Worm (Caenorhabditis elegans) whole organism, L4 larva: Measurements from ENCODE around the gene spp-30.

ENCODE experiments used
- D1046.2 ChIP-seq: fragments of 200-800 bp; sonication (Bioruptor generic); IDR thresholded peaks from 2 replicates; pipeline ENCODE4 v1.3.6; 2022; ENCODE audit warnings: missing genetic modification characterization, missing compliant biosample characterization
- F26F4.8 ChIP-seq: fragments of 200-800 bp; sonication (Bioruptor generic); conservative IDR thresholded peaks from 2 replicates; pipeline ENCODE4 v1.3.6; 2022; ENCODE audit warnings: missing genetic modification characterization, missing compliant biosample characterization
- R02D3.7 ChIP-seq: fragments of 150-350 bp; sonication (generic microtip); optimal IDR thresholded peaks from 3 replicates; lab custom pipeline; 2014; ENCODE audit warnings: missing biosample characterization, missing genetic modification characterization
- T26A8.4 ChIP-seq: fragments of 200-800 bp; sonication (Bioruptor generic); IDR thresholded peaks from 2 replicates; pipeline ENCODE4 v1.3.6; 2022; ENCODE audit warnings: missing genetic modification characterization, missing compliant biosample characterization
- Y105C5A.15 ChIP-seq: fragments of 200-800 bp; sonication (Bioruptor generic); IDR thresholded peaks from 2 replicates; pipeline ENCODE4 v1.3.6; 2022; ENCODE audit warnings: missing genetic modification characterization, missing compliant biosample characterization
- ZK337.2 ChIP-seq: fragments of 200-800 bp; sonication (Bioruptor generic); IDR thresholded peaks from 2 replicates; pipeline ENCODE4 v1.3.6; 2022; ENCODE audit warnings: missing genetic modification reagents, missing genetic modification characterization, missing compliant biosample characterization
- aly-2 ChIP-seq: sonication (generic microtip); optimal IDR thresholded peaks from 2 replicates; lab custom pipeline; 2018; ENCODE audit warnings: missing biosample characterization, missing genetic modification characterization
- arid-1 ChIP-seq: fragments of 200-800 bp; sonication (Bioruptor generic); conservative IDR thresholded peaks from 2 replicates; pipeline ENCODE4 v1.3.6; 2022; ENCODE audit warnings: missing genetic modification reagents, missing genetic modification characterization, missing compliant biosample characterization
- ceh-20 ChIP-seq: fragments of 200-800 bp; sonication (Bioruptor generic); IDR thresholded peaks from 2 replicates; pipeline ENCODE4 v1.3.6; 2022; ENCODE audit warnings: missing genetic modification reagents, missing genetic modification characterization, missing compliant biosample characterization
- ctbp-1 ChIP-seq: fragments of 200-800 bp; sonication (Bioruptor generic); IDR thresholded peaks from 2 replicates; pipeline ENCODE4 v1.3.6; 2022; ENCODE audit warnings: missing genetic modification reagents, missing genetic modification characterization, missing compliant biosample characterization
- daf-19 ChIP-seq: fragments of 200-800 bp; sonication (Bioruptor generic); conservative IDR thresholded peaks from 2 replicates; pipeline ENCODE4 v1.3.6; 2022; ENCODE audit warnings: missing genetic modification characterization, missing compliant biosample characterization
- daf-8 ChIP-seq: fragments of 200-800 bp; sonication (Bioruptor generic); IDR thresholded peaks from 2 replicates; pipeline ENCODE4 v1.3.6; 2022; ENCODE audit warnings: missing genetic modification characterization, missing compliant biosample characterization
- dmd-6 ChIP-seq: fragments of 200-800 bp; sonication (Bioruptor generic); IDR thresholded peaks from 2 replicates; pipeline ENCODE4 v1.3.6; 2022; ENCODE audit warnings: missing genetic modification reagents, missing genetic modification characterization, missing compliant biosample characterization
- dmd-9 ChIP-seq: fragments of 200-800 bp; sonication (Bioruptor generic); IDR thresholded peaks from 2 replicates; pipeline ENCODE4 v1.3.6; 2022; ENCODE audit warnings: missing genetic modification reagents, missing genetic modification characterization, missing compliant biosample characterization
- dpl-1 ChIP-seq: fragments of 150-350 bp; optimal IDR thresholded peaks from 2 replicates; lab custom pipeline; 2014; ENCODE audit warnings: missing biosample characterization, missing genetic modification reagents, missing genetic modification characterization
- duxl-1 ChIP-seq: sonication (generic microtip); optimal IDR thresholded peaks from 2 replicates; lab custom pipeline; 2016; ENCODE audit warnings: mild to moderate bottlenecking, missing genetic modification characterization, moderate library complexity, missing compliant biosample characterization; ENCODE audit not compliant: poor library complexity
- egl-43 ChIP-seq: fragments of 200-800 bp; sonication (Bioruptor generic); IDR thresholded peaks from 2 replicates; pipeline ENCODE4 v1.3.6; 2022; ENCODE audit warnings: missing genetic modification reagents, missing genetic modification characterization, missing compliant biosample characterization
- fkh-10 ChIP-seq: fragments of 150-350 bp; optimal IDR thresholded peaks from 2 replicates; lab custom pipeline; 2014; ENCODE audit warnings: missing biosample characterization, missing genetic modification reagents, missing genetic modification characterization
- hif-1 ChIP-seq, 2 experiments: sonication (generic microtip); optimal IDR thresholded peaks; 2 replicates each; lab custom pipeline; 2016 to 2017; ENCODE audit warnings: missing compliant biosample characterization in 2 of 2, missing genetic modification characterization in 2 of 2, missing genetic modification reagents in 2 of 2, missing genotype in 2 of 2, mild to moderate bottlenecking in 1 of 2
- hlh-30 ChIP-seq: sonication (generic microtip); optimal IDR thresholded peaks from 2 replicates; lab custom pipeline; 2017; ENCODE audit warnings: antibody characterized with exemption, mild to moderate bottlenecking, missing genetic modification characterization, missing compliant biosample characterization; ENCODE audit not compliant: insufficient read depth
- hmg-1.1 ChIP-seq: fragments of 200-800 bp; sonication (Bioruptor generic); IDR thresholded peaks from 2 replicates; pipeline ENCODE4 v1.3.6; 2022; ENCODE audit warnings: missing genetic modification reagents, missing genetic modification characterization, missing compliant biosample characterization
- jun-1 ChIP-seq: fragments of 150-350 bp; optimal IDR thresholded peaks from 2 replicates; lab custom pipeline; 2014; ENCODE audit warnings: missing biosample characterization, missing genetic modification reagents, missing genetic modification characterization
- lim-7 ChIP-seq: fragments of 200-800 bp; sonication (Bioruptor generic); IDR thresholded peaks from 2 replicates; pipeline ENCODE4 v1.3.6; 2022; ENCODE audit warnings: missing genetic modification characterization, missing compliant biosample characterization
- lin-1 ChIP-seq: fragments of 200-800 bp; sonication (Bioruptor generic); IDR thresholded peaks from 2 replicates; pipeline ENCODE4 v1.3.6; 2022; ENCODE audit warnings: missing genetic modification reagents, missing genetic modification characterization, missing compliant biosample characterization
- lin-38 ChIP-seq: fragments of 200-800 bp; sonication (Bioruptor generic); IDR thresholded peaks from 2 replicates; pipeline ENCODE4 v1.3.6; 2022; ENCODE audit warnings: missing genetic modification reagents, missing genetic modification characterization, missing compliant biosample characterization
- lin-39 ChIP-seq: fragments of 150-350 bp; optimal IDR thresholded peaks from 2 replicates; lab custom pipeline; 2014; ENCODE audit warnings: missing biosample characterization, missing genetic modification reagents, missing genetic modification characterization
- lsy-2 ChIP-seq, 2 experiments: fragments of 150-350 bp in 1 of 2; sonication (generic microtip) in 1 of 2; optimal IDR thresholded peaks; 2 replicates each; lab custom pipeline; 2014 to 2017; ENCODE audit warnings: missing biosample characterization in 2 of 2, missing genetic modification characterization in 2 of 2
- madf-5 ChIP-seq, 2 experiments: fragments of 200-800 bp; sonication (Bioruptor generic); IDR thresholded peaks; 2 replicates each; pipeline ENCODE4 v1.3.6; 2022; ENCODE audit warnings: missing compliant biosample characterization in 2 of 2, missing genetic modification characterization in 2 of 2
- madf-9 ChIP-seq: fragments of 200-800 bp; sonication (Bioruptor generic); conservative IDR thresholded peaks from 2 replicates; pipeline ENCODE4 v1.3.6; 2022; ENCODE audit warnings: missing genetic modification reagents, missing genetic modification characterization, missing compliant biosample characterization
- mes-2 ChIP-seq: sonication (generic microtip); optimal IDR thresholded peaks from 2 replicates; lab custom pipeline; 2016; ENCODE audit warnings: missing genotype, mild to moderate bottlenecking, missing genetic modification characterization, missing compliant biosample characterization; ENCODE audit not compliant: poor library complexity, severe bottlenecking
- mxl-3 ChIP-seq: fragments of 200-800 bp; sonication (Bioruptor generic); optimal IDR thresholded peaks from 2 replicates; lab custom pipeline; 2018; ENCODE audit warnings: mild to moderate bottlenecking, missing genetic modification characterization, missing compliant biosample characterization
- nhr-102 ChIP-seq: sonication (generic microtip); optimal IDR thresholded peaks from 2 replicates; lab custom pipeline; 2016; ENCODE audit warnings: mild to moderate bottlenecking, missing genetic modification characterization, moderate library complexity, missing compliant biosample characterization
- nhr-25 ChIP-seq: sonication (generic microtip); optimal IDR thresholded peaks from 2 replicates; lab custom pipeline; 2017; ENCODE audit warnings: missing genetic modification characterization, mild to moderate bottlenecking, missing compliant biosample characterization, antibody characterized with exemption, moderate library complexity, borderline replicate concordance; ENCODE audit not compliant: insufficient read depth
- nhr-28 ChIP-seq: fragments of 150-350 bp; optimal IDR thresholded peaks from 2 replicates; lab custom pipeline; 2014; ENCODE audit warnings: missing biosample characterization, missing genetic modification characterization
- nhr-42 ChIP-seq: fragments of 200-800 bp; sonication (Bioruptor generic); IDR thresholded peaks from 2 replicates; pipeline ENCODE4 v1.3.6; 2022; ENCODE audit warnings: missing genetic modification characterization, missing compliant biosample characterization
- nhr-77 ChIP-seq: fragments of 150-350 bp; optimal IDR thresholded peaks from 2 replicates; lab custom pipeline; 2014; ENCODE audit warnings: missing biosample characterization, missing genetic modification characterization
- pha-4 ChIP-seq, 2 experiments: fragments of 150-350 bp in 1 of 2; fragments of 200-800 bp in 1 of 2; sonication (Bioruptor generic) in 1 of 2; IDR thresholded peaks in 1 of 2; optimal IDR thresholded peaks in 1 of 2; 2 replicates each; pipeline versions ENCODE4 v1.3.6 to Lab custom; 2014 to 2022; ENCODE audit warnings: missing genetic modification characterization in 2 of 2, missing genetic modification reagents in 2 of 2, missing biosample characterization in 1 of 2, missing compliant biosample characterization in 1 of 2
- php-3 ChIP-seq: fragments of 200-800 bp; sonication (Bioruptor generic); IDR thresholded peaks from 2 replicates; pipeline ENCODE4 v1.3.6; 2022; ENCODE audit warnings: missing genetic modification reagents, missing genetic modification characterization, missing compliant biosample characterization
- rbr-2 ChIP-seq: sonication (generic microtip); optimal IDR thresholded peaks from 2 replicates; lab custom pipeline; 2016; ENCODE audit warnings: missing genotype, missing genetic modification characterization, missing compliant biosample characterization
- sdz-12 ChIP-seq: fragments of 200-800 bp; sonication (Bioruptor generic); optimal IDR thresholded peaks from 2 replicates; lab custom pipeline; 2018; ENCODE audit warnings: mild to moderate bottlenecking, missing genetic modification characterization, missing compliant biosample characterization
- skn-1 ChIP-seq: fragments of 150-350 bp; optimal IDR thresholded peaks from 2 replicates; lab custom pipeline; 2014; ENCODE audit warnings: missing biosample characterization, missing genetic modification characterization
- spr-1 ChIP-seq: sonication (generic microtip); optimal IDR thresholded peaks from 2 replicates; lab custom pipeline; 2016; ENCODE audit warnings: mild to moderate bottlenecking, missing genetic modification characterization, missing compliant biosample characterization
- spr-3 ChIP-seq: fragments of 200-800 bp; sonication (Bioruptor generic); optimal IDR thresholded peaks from 2 replicates; lab custom pipeline; 2018; ENCODE audit warnings: mild to moderate bottlenecking, missing genetic modification characterization, missing compliant biosample characterization
- tra-1 ChIP-seq: fragments of 200-800 bp; sonication (Bioruptor generic); IDR thresholded peaks from 2 replicates; pipeline ENCODE4 v1.3.6; 2022; ENCODE audit warnings: missing genetic modification reagents, missing genetic modification characterization, missing compliant biosample characterization
- vab-7 ChIP-seq: fragments of 200-800 bp; sonication (Bioruptor generic); IDR thresholded peaks from 2 replicates; pipeline ENCODE4 v1.3.6; 2022; ENCODE audit warnings: missing genetic modification reagents, missing genetic modification characterization, missing compliant biosample characterization
- ztf-7 ChIP-seq: fragments of 150-350 bp; optimal IDR thresholded peaks from 2 replicates; lab custom pipeline; 2014; ENCODE audit warnings: missing biosample characterization, missing genetic modification characterization

Gene spp-30

ce11 chrX:11645517-11645916 is 17.0 kb upstream of the spp-30 start (continued):
- TF ChIP-seq duxl-1 (tag; lab: Kevin White, UChicago) (peak; percentile 43), skn-1 (tag; lab: Kevin White, UChicago) (no peak), spr-3 (GFP tag; lab: Kevin White, UChicago) (peak; percentile 51), php-3 (GFP tag; lab: Robert Waterston, UW) (peak; percentile 33; the same call in 1 of the 2 replicates), egl-43 (GFP tag; lab: Robert Waterston, UW) (peak; percentile 88), ztf-7 (tag; lab: Kevin White, UChicago) (no peak), lin-38 (GFP tag; lab: Robert Waterston, UW) (peak; percentile 78), dmd-6 (0 out of 2 replicates have a peak, but pooled peaks have one; percentile 38), aly-2 (tag; lab: Kevin White, UChicago) (no peak), fkh-10 (GFP tag; lab: Kevin White, UChicago) (no peak), madf-9 (GFP tag; lab: Robert Waterston, UW) (peak; percentile 62; the same call in 1 of the 2 replicates), daf-19 (GFP tag; lab: Robert Waterston, UW) (peak; percentile 44; the same call in 1 of the 2 replicates), mes-2 (tag; lab: Kevin White, UChicago) (peak; percentile 72), T26A8.4 (GFP tag; lab: Robert Waterston, UW) (peak; percentile 80), spr-1 (tag; lab: Kevin White, UChicago) (peak; percentile 3), mxl-3 (no peak), rbr-2 (tag; lab: Kevin White, UChicago) (peak; percentile 33), D1046.2 (0 out of 2 replicates have a peak, but pooled peaks have one; percentile 76), ctbp-1 (GFP tag; lab: Robert Waterston, UW) (peak; percentile 54; the same call in 1 of the 2 replicates), nhr-77 (tag; lab: Kevin White, UChicago) (no peak), F26F4.8 (GFP tag; lab: Robert Waterston, UW) (peak; percentile 61; the same call in 1 of the 2 replicates), nhr-102 (tag; lab: Kevin White, UChicago) (peak; percentile 54), lin-1 (GFP tag; lab: Robert Waterston, UW) (0 out of 2 replicates have a peak, but pooled peaks have one; percentile 45), lsy-2 (tag; optimal IDR thresholded peaks at IDR 0.05; lab: Kevin White, UChicago) (no peak), hif-1 (tag; optimal IDR thresholded peaks at IDR 0.05; lab: Kevin White, UChicago) (peak in 1 of 2 experiments; percentile 24), madf-5 (GFP tag; IDR thresholded peaks at IDR 0.05; lab: Robert Waterston, UW) (0 out of 4 replicates have a peak, but pooled peaks have one; percentile 14 to 76), pha-4 (GFP tag; IDR thresholded peaks at IDR 0.05; lab: Robert Waterston, UW) (peak; percentile 77; the same call in 1 of the 2 replicates), pha-4 (tag; optimal IDR thresholded peaks at IDR 0.05; lab: Kevin White, UChicago) (no peak), daf-8 (GFP tag; lab: Robert Waterston, UW) (0 out of 2 replicates have a peak, but pooled peaks have one; percentile 54), dpl-1 (GFP tag; lab: Kevin White, UChicago) (no peak), sdz-12 (GFP tag; lab: Kevin White, UChicago) (peak; percentile 24), jun-1 (tag; lab: Kevin White, UChicago) (no peak), Y105C5A.15 (GFP tag; lab: Robert Waterston, UW) (peak; percentile 77; the same call in 1 of the 2 replicates), vab-7 (GFP tag; lab: Robert Waterston, UW) (peak; percentile 72), nhr-28 (tag; lab: Kevin White, UChicago) (peak; percentile 44), ceh-20 (peak; percentile 54; the same call in 1 of the 2 replicates), dmd-9 (GFP tag; lab: Robert Waterston, UW) (no peak), R02D3.7 (tag; lab: Kevin White, UChicago) (no peak), ZK337.2 (GFP tag; lab: Robert Waterston, UW) (0 out of 2 replicates have a peak, but pooled peaks have one; percentile 29), tra-1 (GFP tag; lab: Robert Waterston, UW) (peak; percentile 57; the same call in 1 of the 2 replicates), nhr-42 (GFP tag; lab: Robert Waterston, UW) (0 out of 2 replicates have a peak, but pooled peaks have one; percentile 39), hmg-1.1 (GFP tag; lab: Robert Waterston, UW) (peak; percentile 67), hlh-30 (tag; lab: Kevin White, UChicago) (peak; percentile 41), nhr-25 (tag; lab: Kevin White, UChicago) (peak; percentile 26), lim-7 (GFP tag; lab: Robert Waterston, UW) (peak; percentile 87), arid-1 (peak; percentile 76), lin-39 (tag; lab: Kevin White, UChicago) (no peak)
